Fruit fly (Drosophila melanogaster) whole organism, embryonic: ENCODE measurements around the gene osp.
A peak's percentile ranks its signal among the peaks of the same experiment; 100 is the strongest.

ENCODE experiments used
- Abd-B ChIP-seq: fragments of 200-800 bp; sonication (Bioruptor generic); optimal IDR thresholded peaks from 2 replicates; lab custom pipeline; 2018; ENCODE audit warnings: missing biosample characterization, mild to moderate bottlenecking, missing genetic modification characterization, moderate library complexity
- BEAF-32 ChIP-seq: fragments of 200-800 bp; sonication (Bioruptor generic); optimal IDR thresholded peaks from 3 replicates; lab custom pipeline; 2017; ENCODE audit warnings: missing biosample characterization, missing genetic modification characterization, mild to moderate bottlenecking, moderate library complexity, missing genetic modification reagents
- Bteb2 ChIP-seq: fragments of 200-800 bp; sonication (Bioruptor generic); optimal IDR thresholded peaks from 2 replicates; lab custom pipeline; 2016; ENCODE audit warnings: missing biosample characterization, missing genetic modification characterization
- CG10267 ChIP-seq: fragments of 200-800 bp; sonication (Bioruptor generic); optimal IDR thresholded peaks from 2 replicates; lab custom pipeline; 2018; ENCODE audit warnings: missing biosample characterization, mild to moderate bottlenecking, missing genetic modification characterization, moderate library complexity
- CG12155 ChIP-seq: fragments of 200-800 bp; sonication (Bioruptor generic); optimal IDR thresholded peaks from 3 replicates; lab custom pipeline; 2016; ENCODE audit warnings: missing biosample characterization, missing genetic modification characterization
- CG12391 ChIP-seq: fragments of 200-800 bp; sonication (Bioruptor generic); optimal IDR thresholded peaks from 3 replicates; lab custom pipeline; 2018; ENCODE audit warnings: missing biosample characterization, mild to moderate bottlenecking, missing genetic modification characterization, moderate library complexity
- CG12942 ChIP-seq: fragments of 200-800 bp; sonication (Bioruptor generic); optimal IDR thresholded peaks from 3 replicates; lab custom pipeline; 2016; ENCODE audit warnings: missing biosample characterization, missing genetic modification characterization
- CG15011 ChIP-seq: fragments of 200-800 bp; sonication (Bioruptor generic); optimal IDR thresholded peaks from 3 replicates; lab custom pipeline; 2018; ENCODE audit warnings: missing biosample characterization, mild to moderate bottlenecking, missing genetic modification characterization
- CG1529 ChIP-seq: fragments of 200-800 bp; sonication (Bioruptor generic); optimal IDR thresholded peaks from 3 replicates; lab custom pipeline; 2018; ENCODE audit warnings: missing biosample characterization, missing genetic modification characterization
- CG15514 ChIP-seq: fragments of 200-800 bp; sonication (Bioruptor generic); optimal IDR thresholded peaks from 3 replicates; lab custom pipeline; 2017; ENCODE audit warnings: missing biosample characterization, missing genetic modification characterization, mild to moderate bottlenecking, moderate library complexity, missing genetic modification reagents
- CG1602 ChIP-seq: fragments of 200-800 bp; sonication (Bioruptor generic); optimal IDR thresholded peaks from 3 replicates; lab custom pipeline; 2016; ENCODE audit warnings: missing biosample characterization, missing genetic modification characterization
- CG1647 ChIP-seq: fragments of 200-800 bp; sonication (Bioruptor generic); optimal IDR thresholded peaks from 3 replicates; lab custom pipeline; 2016; ENCODE audit warnings: missing biosample characterization, missing genetic modification characterization
- CG16813 ChIP-seq: fragments of 200-800 bp; sonication (Bioruptor generic); IDR thresholded peaks from 3 replicates; pipeline ENCODE4 v1.3.6; 2022; ENCODE audit warnings: missing biosample characterization, missing genetic modification characterization; ENCODE audit not compliant: partially characterized antibody
- CG17568 ChIP-seq: fragments of 200-800 bp; sonication (Bioruptor generic); optimal IDR thresholded peaks from 2 replicates; lab custom pipeline; 2018; ENCODE audit warnings: missing biosample characterization, mild to moderate bottlenecking, missing genetic modification characterization, moderate library complexity
- CG2875 ChIP-seq: fragments of 200-800 bp; sonication (Bioruptor generic); optimal IDR thresholded peaks from 2 replicates; lab custom pipeline; 2017; ENCODE audit warnings: missing biosample characterization, mild to moderate bottlenecking, missing genetic modification characterization, missing genetic modification reagents
- CG34422 ChIP-seq: fragments of 200-800 bp; sonication (Bioruptor generic); IDR thresholded peaks from 3 replicates; pipeline ENCODE4 v1.3.6; 2022; ENCODE audit warnings: missing biosample characterization, missing genetic modification characterization
- CG5245 ChIP-seq: fragments of 200-800 bp; sonication (Bioruptor generic); optimal IDR thresholded peaks from 3 replicates; lab custom pipeline; 2016; ENCODE audit warnings: missing biosample characterization, missing genetic modification characterization
- CG5953 ChIP-seq: fragments of 200-800 bp; sonication (Bioruptor generic); IDR thresholded peaks from 2 replicates; pipeline ENCODE4 v1.3.6; 2022; ENCODE audit warnings: missing biosample characterization, missing genetic modification characterization
- CG6689 ChIP-seq: fragments of 200-800 bp; sonication (Bioruptor generic); IDR thresholded peaks from 2 replicates; pipeline ENCODE4 v1.3.6; 2022; ENCODE audit warnings: missing biosample characterization, missing genetic modification characterization
- CG7839 ChIP-seq: fragments of 200-800 bp; sonication (Bioruptor generic); optimal IDR thresholded peaks from 3 replicates; lab custom pipeline; 2018; ENCODE audit warnings: missing biosample characterization, mild to moderate bottlenecking, missing genetic modification characterization, moderate library complexity
- CG8359 ChIP-seq: fragments of 200-800 bp; sonication (Bioruptor generic); optimal IDR thresholded peaks from 2 replicates; lab custom pipeline; 2017; ENCODE audit warnings: missing biosample characterization, mild to moderate bottlenecking, missing genetic modification characterization, borderline replicate concordance
- CG8388 ChIP-seq: fragments of 200-800 bp; sonication (Bioruptor generic); optimal IDR thresholded peaks from 2 replicates; lab custom pipeline; 2019; ENCODE audit warnings: missing biosample characterization, mild to moderate bottlenecking, missing genetic modification characterization, moderate library complexity
- Chrac-16 ChIP-seq: fragments of 200-800 bp; sonication (Bioruptor generic); optimal IDR thresholded peaks from 3 replicates; lab custom pipeline; 2016; ENCODE audit warnings: missing biosample characterization, missing genetic modification characterization
- CoRest ChIP-seq: fragments of 200-800 bp; sonication (Bioruptor generic); optimal IDR thresholded peaks from 3 replicates; lab custom pipeline; 2018; ENCODE audit warnings: missing biosample characterization, mild to moderate bottlenecking, missing genetic modification characterization, moderate library complexity
- D19B ChIP-seq: fragments of 200-800 bp; sonication (Bioruptor generic); optimal IDR thresholded peaks from 2 replicates; lab custom pipeline; 2017; ENCODE audit warnings: missing biosample characterization, mild to moderate bottlenecking, missing genetic modification characterization
- ERR ChIP-seq: fragments of 200-800 bp; sonication (Bioruptor generic); optimal IDR thresholded peaks from 2 replicates; lab custom pipeline; 2016; ENCODE audit warnings: missing biosample characterization, missing genetic modification characterization
- HLH54F ChIP-seq: fragments of 200-800 bp; sonication (Bioruptor generic); optimal IDR thresholded peaks from 3 replicates; lab custom pipeline; 2016; ENCODE audit warnings: missing biosample characterization, missing genetic modification characterization
- Hr3 ChIP-seq: fragments of 200-800 bp; sonication (Bioruptor generic); optimal IDR thresholded peaks from 3 replicates; lab custom pipeline; 2016; ENCODE audit warnings: missing biosample characterization, missing genetic modification characterization
- NfI ChIP-seq: fragments of 200-800 bp; sonication (Bioruptor generic); optimal IDR thresholded peaks from 3 replicates; lab custom pipeline; 2018; ENCODE audit warnings: missing biosample characterization, mild to moderate bottlenecking, missing genetic modification characterization, moderate library complexity
- Oli ChIP-seq: fragments of 200-800 bp; sonication (Bioruptor generic); optimal IDR thresholded peaks from 2 replicates; lab custom pipeline; 2018; ENCODE audit warnings: missing biosample characterization, mild to moderate bottlenecking, missing genetic modification characterization, moderate library complexity
- Pdp1 ChIP-seq, 2 experiments: fragments of 200-800 bp; sonication (Bioruptor generic); optimal IDR thresholded peaks; 3 replicates each; lab custom pipeline; 2016; ENCODE audit warnings: missing biosample characterization in 2 of 2, missing genetic modification characterization in 2 of 2, mild to moderate bottlenecking in 1 of 2, moderate library complexity in 1 of 2
- Sox102F ChIP-seq: fragments of 200-800 bp; sonication (Bioruptor generic); optimal IDR thresholded peaks from 2 replicates; lab custom pipeline; 2018; ENCODE audit warnings: missing biosample characterization, mild to moderate bottlenecking, missing genetic modification characterization, moderate library complexity
- Sry-β ChIP-seq: fragments of 200-800 bp; sonication (Bioruptor generic); optimal IDR thresholded peaks from 2 replicates; lab custom pipeline; 2018; ENCODE audit warnings: missing biosample characterization, mild to moderate bottlenecking, missing genetic modification characterization, moderate library complexity
- Stat92E ChIP-seq, 3 experiments: fragments of >200 bp in 2 of 3; fragments of 200-800 bp in 1 of 3; sonication (Bioruptor generic) in 1 of 3; optimal IDR thresholded peaks; 2 replicates each; lab custom pipeline; 2017 to 2019; ENCODE audit warnings: missing biosample characterization in 3 of 3, missing genetic modification characterization in 3 of 3, mild to moderate bottlenecking in 1 of 3, moderate library complexity in 1 of 3
- YL-1 ChIP-seq: fragments of 200-800 bp; sonication (Bioruptor generic); optimal IDR thresholded peaks from 3 replicates; lab custom pipeline; 2017; ENCODE audit warnings: missing biosample characterization, mild to moderate bottlenecking, missing genetic modification characterization
- ac ChIP-seq: fragments of 200-800 bp; sonication (Bioruptor generic); optimal IDR thresholded peaks from 3 replicates; lab custom pipeline; 2017; ENCODE audit warnings: missing biosample characterization, mild to moderate bottlenecking, missing genetic modification characterization
- ap ChIP-seq: fragments of 200-800 bp; sonication (Bioruptor generic); IDR thresholded peaks from 2 replicates; pipeline ENCODE4 v1.3.6; 2022; ENCODE audit warnings: missing biosample characterization, missing genetic modification characterization
- chif ChIP-seq, 2 experiments: fragments of 200-800 bp; sonication (Bioruptor generic); optimal IDR thresholded peaks; 3 replicates each; lab custom pipeline; 2016; ENCODE audit warnings: missing biosample characterization in 2 of 2, missing genetic modification characterization in 2 of 2
- ci ChIP-seq: fragments of 200-800 bp; sonication (Bioruptor generic); IDR thresholded peaks from 3 replicates; pipeline ENCODE4 v1.3.6; 2022; ENCODE audit warnings: missing biosample characterization, missing genetic modification characterization
- disco-r ChIP-seq: fragments of 200-800 bp; sonication (Bioruptor generic); optimal IDR thresholded peaks from 2 replicates; lab custom pipeline; 2016; ENCODE audit warnings: missing biosample characterization, missing genetic modification characterization
- dmrt11E ChIP-seq: fragments of 200-800 bp; sonication (Bioruptor generic); optimal IDR thresholded peaks from 3 replicates; lab custom pipeline; 2018; ENCODE audit warnings: missing biosample characterization, mild to moderate bottlenecking, missing genetic modification characterization, moderate library complexity
- eve ChIP-seq, 2 experiments: fragments of >200 bp; optimal IDR thresholded peaks; 2 replicates each; lab custom pipeline; 2017; ENCODE audit warnings: missing biosample characterization in 2 of 2, missing genetic modification characterization in 2 of 2
- hkb ChIP-seq, 2 experiments: fragments of 200-800 bp in 1 of 2; fragments of >200 bp in 1 of 2; sonication (Bioruptor generic) in 1 of 2; IDR thresholded peaks in 1 of 2; optimal IDR thresholded peaks in 1 of 2; 2 replicates each; pipeline versions ENCODE4 v1.3.6 to Lab custom; 2017 to 2022; ENCODE audit warnings: missing biosample characterization in 1 of 2, missing genetic modification characterization in 1 of 2
- jumu ChIP-seq: fragments of 200-800 bp; sonication (Bioruptor generic); optimal IDR thresholded peaks from 3 replicates; lab custom pipeline; 2016; ENCODE audit warnings: missing biosample characterization, missing genetic modification characterization
- nmo ChIP-seq: fragments of 200-800 bp; sonication (Bioruptor generic); optimal IDR thresholded peaks from 2 replicates; lab custom pipeline; 2018; ENCODE audit warnings: missing biosample characterization, mild to moderate bottlenecking, missing genetic modification characterization, moderate library complexity
- nom ChIP-seq: fragments of 200-800 bp; sonication (Bioruptor generic); optimal IDR thresholded peaks from 2 replicates; lab custom pipeline; 2017; ENCODE audit warnings: missing biosample characterization, missing genetic modification characterization, mild to moderate bottlenecking, moderate library complexity, missing genetic modification reagents
- p53 ChIP-seq: fragments of 200-800 bp; sonication (Bioruptor generic); optimal IDR thresholded peaks from 2 replicates; lab custom pipeline; 2016; ENCODE audit warnings: missing biosample characterization, missing genetic modification characterization
- schlank ChIP-seq: fragments of 200-800 bp; sonication (Bioruptor generic); optimal IDR thresholded peaks from 2 replicates; lab custom pipeline; 2018; ENCODE audit warnings: missing biosample characterization, mild to moderate bottlenecking, missing genetic modification characterization
- sens-2 ChIP-seq: fragments of 200-800 bp; sonication (Bioruptor generic); IDR thresholded peaks from 2 replicates; pipeline ENCODE4 v1.3.6; 2022; ENCODE audit warnings: missing biosample characterization, missing genetic modification characterization

The osp gene

DNA sequence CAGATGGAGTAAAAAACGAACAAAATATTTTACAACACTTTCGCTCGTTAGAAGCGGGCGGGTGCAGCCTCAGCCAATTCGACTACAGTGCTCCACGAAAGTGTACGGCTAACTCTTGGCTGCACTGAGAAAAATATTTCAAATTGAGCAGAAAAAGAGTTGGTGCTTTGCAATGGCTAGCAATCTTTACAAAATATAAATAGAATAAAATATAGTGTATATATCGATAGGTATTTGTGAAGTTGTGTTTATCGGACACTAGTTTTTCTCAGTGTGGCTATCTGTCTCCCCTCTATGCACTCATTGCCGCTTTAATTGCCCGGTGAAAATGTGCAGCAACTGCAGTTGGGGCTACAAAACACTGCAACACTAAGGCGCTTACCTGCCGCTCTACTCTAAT is 12.4 kb upstream of the osp start (continued):
- peak; percentile 10 for TF ChIP-seq CG12155
- no peak for TF ChIP-seq disco-r (GFP tag; lab: Kevin White, UChicago)
- peak; percentile 57 for TF ChIP-seq CG1602 (GFP tag; lab: Kevin White, UChicago)
- peak; percentile 54 for TF ChIP-seq CG5953 (GFP tag; lab: Robert Waterston, UW)
- peak in 1 of 2 experiments; percentile 50 for TF ChIP-seq chif (GFP tag; optimal IDR thresholded peaks at IDR 0.05; lab: Kevin White, UChicago)
- peak; percentile 28 for TF ChIP-seq ac
- TF ChIP-seq CG34422 = no peak
- peak; percentile 19 to 23 for TF ChIP-seq Pdp1 (GFP tag; optimal IDR thresholded peaks at IDR 0.05; lab: Kevin White, UChicago)
- TF ChIP-seq ap (GFP tag; lab: Robert Waterston, UW) = peak; percentile 54
- TF ChIP-seq hkb (optimal IDR thresholded peaks at IDR 0.05; lab: Kevin White, UChicago) = no peak
- TF ChIP-seq hkb (GFP tag; IDR thresholded peaks at IDR 0.05; lab: Robert Waterston, UW) = 0 out of 2 replicates have a peak, but pooled peaks have one; percentile 26
- TF ChIP-seq CoRest (tag; lab: Kevin White, UChicago) = peak; percentile 57
- no peak for TF ChIP-seq BEAF-32
- peak; percentile 34 for TF ChIP-seq NfI
- TF ChIP-seq ERR (GFP tag; lab: Kevin White, UChicago) = no peak
- peak; percentile 98 for TF ChIP-seq CG8388 (GFP tag; lab: Kevin White, UChicago)
- no peak for TF ChIP-seq p53 (GFP tag; lab: Kevin White, UChicago)
- peak; percentile 22 for TF ChIP-seq CG17568 (GFP tag; lab: Kevin White, UChicago)
- no peak for TF ChIP-seq Stat92E (GFP tag; optimal IDR thresholded peaks at IDR 0.05; lab: Kevin White, UChicago)
- TF ChIP-seq CG1647 (GFP tag; lab: Kevin White, UChicago) = peak; percentile 9
- TF ChIP-seq CG15514 (GFP tag; lab: Kevin White, UChicago) = no peak
- TF ChIP-seq HLH54F (GFP tag; lab: Kevin White, UChicago) = no peak
- peak; percentile 18 for TF ChIP-seq CG10267 (tag; lab: Kevin White, UChicago)
- no peak for TF ChIP-seq D19B (GFP tag; lab: Kevin White, UChicago)
- TF ChIP-seq CG12942 (GFP tag; lab: Kevin White, UChicago) = peak; percentile 18
- no peak for TF ChIP-seq eve (GFP tag; optimal IDR thresholded peaks at IDR 0.05; lab: Kevin White, UChicago)
- TF ChIP-seq CG2875 (GFP tag; lab: Kevin White, UChicago) = peak; percentile 61
- peak; percentile 80 for TF ChIP-seq CG5245 (GFP tag; lab: Kevin White, UChicago)
- peak; percentile 72 for TF ChIP-seq Hr3
- TF ChIP-seq Abd-B = peak; percentile 77
- TF ChIP-seq Chrac-16 (GFP tag; lab: Kevin White, UChicago) = peak; percentile 54
- TF ChIP-seq ci (GFP tag; lab: Robert Waterston, UW) = peak; percentile 91
- no peak for TF ChIP-seq Sry-β (GFP tag; lab: Kevin White, UChicago)
- TF ChIP-seq nmo (GFP tag; lab: Kevin White, UChicago) = peak; percentile 79
- TF ChIP-seq Oli (tag; lab: Kevin White, UChicago) = peak; percentile 71
- peak; percentile 65; the same call in 1 of the 2 replicates for TF ChIP-seq sens-2 (GFP tag; lab: Robert Waterston, UW)
- no peak for TF ChIP-seq YL-1 (GFP tag; lab: Kevin White, UChicago)
- TF ChIP-seq CG1529 (GFP tag; lab: Kevin White, UChicago) = peak; percentile 56
- peak; percentile 71 for TF ChIP-seq CG7839 (tag; lab: Kevin White, UChicago)
- TF ChIP-seq CG8359 (GFP tag; lab: Kevin White, UChicago) = no peak
- peak; percentile 73 for TF ChIP-seq CG12391 (tag; lab: Kevin White, UChicago)
- no peak for TF ChIP-seq Bteb2 (GFP tag; lab: Kevin White, UChicago)
- no peak for TF ChIP-seq CG16813 (GFP tag; lab: Robert Waterston, UW)
- TF ChIP-seq dmrt11E (tag; lab: Kevin White, UChicago) = peak; percentile 74
- TF ChIP-seq schlank (tag; lab: Kevin White, UChicago) = no peak
- TF ChIP-seq jumu (GFP tag; lab: Kevin White, UChicago) = no peak
- no peak for TF ChIP-seq CG6689 (GFP tag; lab: Robert Waterston, UW)
- no peak for TF ChIP-seq CG15011 (GFP tag; lab: Kevin White, UChicago)
- no peak for TF ChIP-seq nom (GFP tag; lab: Kevin White, UChicago)
- TF ChIP-seq Sox102F (GFP tag; lab: Kevin White, UChicago) = peak; percentile 84
